Worm (Caenorhabditis elegans): ENCODE data around the gene ipla-3.
A peak's percentile ranks its signal among the peaks of the same experiment; 100 is the strongest.

ipla-3 gene

DNA sequence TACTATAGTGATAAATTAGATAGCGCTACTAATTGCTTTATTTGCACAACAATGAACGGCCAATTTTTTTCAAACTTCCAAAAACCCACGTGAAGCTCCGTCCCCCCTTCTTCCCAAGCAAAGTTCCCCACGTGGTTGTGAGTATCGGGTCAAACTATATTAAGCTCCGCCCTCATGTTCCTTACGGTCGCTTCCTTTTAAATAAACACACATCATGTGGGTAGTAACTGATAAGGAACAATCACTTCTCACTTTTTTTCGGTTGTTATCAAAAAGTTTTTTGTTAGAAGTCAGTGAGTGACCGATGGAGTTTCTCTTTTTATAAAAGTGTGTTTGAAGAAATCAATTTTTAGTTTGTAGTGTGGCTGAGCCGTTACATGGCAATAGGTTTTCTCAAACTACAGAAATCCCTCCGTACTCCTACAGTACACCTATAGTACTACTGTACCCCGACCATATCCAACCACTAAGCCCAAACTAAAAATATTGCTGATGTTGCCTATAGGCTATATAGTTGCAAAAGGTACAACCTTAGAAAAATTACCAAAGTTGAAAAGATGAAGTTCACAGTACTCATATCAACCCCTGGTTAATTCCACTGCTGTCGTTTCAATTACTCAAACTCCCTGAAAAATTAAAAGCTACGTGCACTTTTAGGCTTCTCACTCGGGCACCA, 16.6 kb downstream of the ipla-3 start (continued):
- TF ChIP-seq nhr-25 (tag; optimal IDR thresholded peaks at IDR 0.05; ENCODE audit: borderline replicate concordance, insufficient read depth), result no peak
- no peak for TF ChIP-seq F44E2.7 (GFP tag; IDR thresholded peaks at IDR 0.05)
- peak; percentile 73 for TF ChIP-seq nhr-77 (tag; optimal IDR thresholded peaks at IDR 0.05)
- peak; percentile 19; the same call in 1 of the 2 replicates for TF ChIP-seq lin-1 (GFP tag; IDR thresholded peaks at IDR 0.05)
- TF ChIP-seq nhr-102 (tag; optimal IDR thresholded peaks at IDR 0.05), result peak; percentile 59
- TF ChIP-seq nhr-28 (tag; optimal IDR thresholded peaks at IDR 0.05), result peak; percentile 88
- 0 out of 2 replicates have a peak, but pooled peaks have one; percentile 24 for TF ChIP-seq nhr-41 (GFP tag; IDR thresholded peaks at IDR 0.05)
- TF ChIP-seq mxl-3 (GFP tag; optimal IDR thresholded peaks at IDR 0.05), result peak; percentile 60
- peak; percentile 99 for TF ChIP-seq aha-1 (tag)
- no peak for TF ChIP-seq mdt-29 (GFP tag; IDR thresholded peaks at IDR 0.05)
- peak; percentile 88 for TF ChIP-seq cey-2 (tag; optimal IDR thresholded peaks at IDR 0.05; ENCODE audit: borderline replicate concordance, insufficient read depth)
- TF ChIP-seq egl-27 (tag; optimal IDR thresholded peaks at IDR 0.05), result no peak
- TF ChIP-seq hif-1 (tag; optimal IDR thresholded peaks at IDR 0.05), result peak in 1 of 2 experiments; percentile 56
- no peak for TF ChIP-seq snpc-4 (tag; optimal IDR thresholded peaks at IDR 0.05)
- peak in 1 of 2 experiments; percentile 36 for TF ChIP-seq daf-16 (GFP tag; optimal IDR thresholded peaks at IDR 0.05)
- TF ChIP-seq daf-16 (tag; optimal IDR thresholded peaks at IDR 0.05), result peak; percentile 96
- TF ChIP-seq Y75B8A.6 (GFP tag; IDR thresholded peaks at IDR 0.05), result no peak
- TF ChIP-seq daf-8 (GFP tag; IDR thresholded peaks at IDR 0.05), result no peak
- peak; percentile 46 for TF ChIP-seq mes-2 (tag; optimal IDR thresholded peaks at IDR 0.05; ENCODE audit: poor library complexity, severe bottlenecking)
- TF ChIP-seq T26A8.4 (GFP tag; IDR thresholded peaks at IDR 0.05), result no peak
- TF ChIP-seq dmd-6 (GFP tag; IDR thresholded peaks at IDR 0.05), result peak; percentile 84
- TF ChIP-seq T20F7.1 (GFP tag; optimal IDR thresholded peaks at IDR 0.05), result peak; percentile 56
- peak; percentile 91 for TF ChIP-seq pqm-1 (tag; optimal IDR thresholded peaks at IDR 0.05)
- peak; percentile 55; the same call in 1 of the 2 replicates for TF ChIP-seq tra-1 (GFP tag; IDR thresholded peaks at IDR 0.05)

DNA sequence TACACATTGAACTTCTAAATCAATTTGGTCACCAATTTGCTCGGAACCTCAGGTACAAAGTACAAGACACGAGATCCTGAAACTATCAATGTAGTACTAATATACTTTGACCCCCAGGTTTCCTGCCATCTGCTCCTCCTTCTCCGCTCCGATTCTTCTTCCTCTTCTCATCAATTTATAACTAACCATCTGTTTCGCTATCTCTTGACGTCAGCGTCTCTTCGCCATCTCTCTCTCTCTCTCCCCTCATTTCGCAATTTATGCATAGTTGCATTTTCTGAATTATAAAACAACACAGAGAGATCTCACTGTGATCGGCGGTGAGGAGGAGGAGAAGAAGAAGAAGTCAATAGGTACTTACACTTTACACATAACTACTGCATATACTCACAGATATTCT, 17.3 kb downstream of the ipla-3 start:
- TF ChIP-seq nhr-28 (tag; optimal IDR thresholded peaks at IDR 0.05) (peak; percentile 40), hlh-11 (tag; optimal IDR thresholded peaks at IDR 0.05) (peak; percentile 32), dmd-6 (GFP tag; IDR thresholded peaks at IDR 0.05) (peak; percentile 49; the same call in 1 of the 2 replicates), daf-16 (GFP tag; optimal IDR thresholded peaks at IDR 0.05) (no peak), daf-16 (tag; optimal IDR thresholded peaks at IDR 0.05) (peak; percentile 20), ceh-28 (tag; optimal IDR thresholded peaks at IDR 0.05) (no peak), ceh-20 (GFP tag; IDR thresholded peaks at IDR 0.05) (peak; percentile 41; the same call in 1 of the 2 replicates), ctbp-1 (GFP tag; IDR thresholded peaks at IDR 0.05) (0 out of 2 replicates have a peak, but pooled peaks have one; percentile 8), mep-1 (tag; optimal IDR thresholded peaks at IDR 0.05) (peak; percentile 32), zip-11 (GFP tag; IDR thresholded peaks at IDR 0.05) (no peak), nhr-11 (tag; optimal IDR thresholded peaks at IDR 0.05) (peak; percentile 39), dpl-1 (GFP tag; optimal IDR thresholded peaks at IDR 0.05) (peak; percentile 10), lim-7 (GFP tag; IDR thresholded peaks at IDR 0.05) (no peak), unc-62 (GFP tag; optimal IDR thresholded peaks at IDR 0.05 in 1 of 2) (peak in 1 of 2 experiments; percentile 15), unc-62 (tag; optimal IDR thresholded peaks at IDR 0.05) (no peak), lsy-2 (tag; optimal IDR thresholded peaks at IDR 0.05) (peak in 1 of 2 experiments; percentile 49), mes-2 (tag; optimal IDR thresholded peaks at IDR 0.05; ENCODE audit: poor library complexity, severe bottlenecking) (peak; percentile 38), egl-43 (GFP tag; IDR thresholded peaks at IDR 0.05) (no peak)

DNA sequence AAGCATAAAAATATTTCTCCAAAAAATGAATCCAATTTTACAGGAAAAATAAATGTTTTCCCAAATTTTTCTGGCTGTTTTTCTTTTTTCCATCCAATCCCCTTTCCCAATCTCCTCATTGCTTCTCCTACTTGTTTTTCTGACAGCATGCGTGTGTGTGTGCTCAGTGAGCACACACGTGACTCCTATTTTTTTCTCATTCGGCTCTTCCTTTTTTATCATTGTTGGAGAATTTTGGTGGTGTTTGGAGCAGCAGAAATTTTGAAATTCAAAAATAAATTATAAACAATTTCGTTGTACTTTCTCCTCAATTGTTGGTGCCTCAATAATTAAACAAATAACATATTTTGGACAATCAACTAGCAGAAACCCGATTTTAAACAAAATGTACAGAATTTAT, 18.4 kb downstream of the ipla-3 start:
- TF ChIP-seq mdt-29 (GFP tag; IDR thresholded peaks at IDR 0.05) (no peak), mdl-1 (tag; optimal IDR thresholded peaks at IDR 0.05) (peak in 1 of 2 experiments; percentile 61), jun-1 (tag; optimal IDR thresholded peaks at IDR 0.05) (no peak), nhr-42 (GFP tag; IDR thresholded peaks at IDR 0.05) (no peak), ceh-20 (GFP tag; IDR thresholded peaks at IDR 0.05) (no peak), lir-3 (tag; optimal IDR thresholded peaks at IDR 0.05) (no peak), snpc-4 (tag; optimal IDR thresholded peaks at IDR 0.05) (no peak), dmd-8 (GFP tag; IDR thresholded peaks at IDR 0.05) (no peak), F26F4.8 (GFP tag; conservative IDR thresholded peaks at IDR 0.05) (no peak), zag-1 (tag; optimal IDR thresholded peaks at IDR 0.05) (no peak), ceh-82 (tag; optimal IDR thresholded peaks at IDR 0.05) (no peak), nhr-237 (tag; optimal IDR thresholded peaks at IDR 0.05) (no peak), attf-4 (tag; optimal IDR thresholded peaks at IDR 0.05) (no peak), unc-39 (tag; optimal IDR thresholded peaks at IDR 0.05) (no peak), fkh-10 (GFP tag; optimal IDR thresholded peaks at IDR 0.05) (no peak), nhr-77 (tag; optimal IDR thresholded peaks at IDR 0.05) (no peak)
